Worm (Caenorhabditis elegans) whole organism, mixed stage, embryonic: ENCODE data around the gene srb-13.

Experiments
- blmp-1 ChIP-seq: fragments of 150-350 bp; optimal IDR thresholded peaks from 2 replicates; lab custom pipeline; 2014; ENCODE audit warnings: missing biosample characterization, missing genetic modification characterization
- ceh-43 ChIP-seq: fragments of 200-800 bp; sonication (Bioruptor generic); optimal IDR thresholded peaks from 2 replicates; lab custom pipeline; 2018; ENCODE audit warnings: mild to moderate bottlenecking, missing genetic modification characterization, moderate library complexity, missing compliant biosample characterization
- elt-1 ChIP-seq: sonication (generic microtip); optimal IDR thresholded peaks from 2 replicates; lab custom pipeline; 2017; ENCODE audit warnings: missing genetic modification characterization, mild to moderate bottlenecking, missing compliant biosample characterization, antibody characterized with exemption, moderate library complexity, borderline replicate concordance; ENCODE audit not compliant: insufficient read depth
- lsy-2 ChIP-seq: fragments of 150-350 bp; optimal IDR thresholded peaks from 2 replicates; lab custom pipeline; 2014; ENCODE audit warnings: missing biosample characterization, missing genetic modification characterization
- mab-5 ChIP-seq: fragments of 150-350 bp; optimal IDR thresholded peaks from 2 replicates; lab custom pipeline; 2014; ENCODE audit warnings: missing biosample characterization, missing genetic modification characterization
- nhr-28 ChIP-seq: fragments of 150-350 bp; optimal IDR thresholded peaks from 2 replicates; lab custom pipeline; 2014; ENCODE audit warnings: missing biosample characterization, missing genetic modification characterization
- nhr-76 ChIP-seq: sonication (generic microtip); optimal IDR thresholded peaks from 2 replicates; lab custom pipeline; 2017; ENCODE audit warnings: missing biosample characterization, missing genetic modification characterization
- sem-2 ChIP-seq: fragments of 200-800 bp; sonication (Bioruptor generic); optimal IDR thresholded peaks from 2 replicates; lab custom pipeline; 2018; ENCODE audit warnings: mild to moderate bottlenecking, missing genetic modification characterization, missing compliant biosample characterization
- sptf-1 ChIP-seq: sonication (generic microtip); optimal IDR thresholded peaks from 2 replicates; lab custom pipeline; 2017; ENCODE audit warnings: mild to moderate bottlenecking, missing genetic modification characterization, moderate library complexity, missing compliant biosample characterization
- unc-120 ChIP-seq: sonication (generic microtip); optimal IDR thresholded peaks from 2 replicates; lab custom pipeline; 2017; ENCODE audit warnings: missing genetic modification characterization, missing compliant biosample characterization; ENCODE audit not compliant: poor library complexity, severe bottlenecking
- unc-62 ChIP-seq: fragments of 150-350 bp; optimal IDR thresholded peaks from 2 replicates; lab custom pipeline; 2014; ENCODE audit warnings: missing biosample characterization, missing genetic modification reagents, missing genetic modification characterization
- ztf-11 ChIP-seq: fragments of 150-350 bp; optimal IDR thresholded peaks from 2 replicates; lab custom pipeline; 2014; ENCODE audit warnings: missing biosample characterization, missing genetic modification characterization

DNA sequence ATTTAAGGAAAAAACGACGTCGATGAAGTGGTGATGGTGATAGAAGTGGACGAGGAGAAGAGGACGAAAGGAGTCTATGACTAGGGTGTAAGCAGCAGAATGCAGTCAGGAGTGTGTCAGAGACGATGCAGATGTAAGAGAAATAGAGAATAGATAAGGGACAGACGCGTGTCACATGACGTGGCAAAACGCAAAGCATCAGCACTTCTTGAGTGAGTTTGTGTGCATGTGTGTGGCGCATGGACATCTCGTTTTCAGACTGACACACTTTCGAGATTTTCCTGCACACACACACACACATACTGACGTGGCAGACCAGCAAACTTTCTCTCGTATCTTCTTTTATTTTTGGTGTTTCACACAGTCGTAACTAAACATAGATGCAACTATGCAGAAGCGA, 25.0 kb upstream of the srb-13 start:
- TF ChIP-seq sem-2, result no peak
- TF ChIP-seq sptf-1 (tag; lab: Kevin White, UChicago), result no peak
- no peak for TF ChIP-seq ztf-11 (tag; lab: Kevin White, UChicago)
- TF ChIP-seq nhr-28 (tag; lab: Kevin White, UChicago), result no peak
- no peak for TF ChIP-seq blmp-1 (tag; lab: Kevin White, UChicago)
- no peak for TF ChIP-seq lsy-2 (tag; lab: Kevin White, UChicago)
- no peak for TF ChIP-seq elt-1
- no peak for TF ChIP-seq nhr-76
- TF ChIP-seq unc-62 (GFP tag; lab: Kevin White, UChicago), result peak; percentile 52
- no peak for TF ChIP-seq mab-5 (tag; lab: Kevin White, UChicago)
- no peak for TF ChIP-seq ceh-43 (GFP tag; lab: Kevin White, UChicago)
- no peak for TF ChIP-seq unc-120 (tag; lab: Kevin White, UChicago)
